Worm (Caenorhabditis elegans) whole organism, L2 larva: Measurements from ENCODE around the gene acs-17.

Experiments
- R02D3.7 ChIP-seq: fragments of 150-350 bp; optimal IDR thresholded peaks from 2 replicates; lab custom pipeline; 2014; ENCODE audit warnings: missing biosample characterization, missing genetic modification characterization
- ZK546.5 ChIP-seq: sonication (generic microtip); optimal IDR thresholded peaks from 2 replicates; lab custom pipeline; 2017; ENCODE audit warnings: missing biosample characterization, missing genetic modification characterization
- alr-1 ChIP-seq: fragments of 150-350 bp; optimal IDR thresholded peaks from 2 replicates; lab custom pipeline; 2014; ENCODE audit warnings: missing biosample characterization, missing genetic modification characterization
- aly-2 ChIP-seq: fragments of 150-350 bp; optimal IDR thresholded peaks from 2 replicates; lab custom pipeline; 2014; ENCODE audit warnings: missing biosample characterization, missing genetic modification characterization
- ama-1 ChIP-seq: fragments of 150-350 bp; optimal IDR thresholded peaks from 2 replicates; lab custom pipeline; 2018; ENCODE audit warnings: inconsistent platforms
- blmp-1 ChIP-seq: sonication (generic microtip); optimal IDR thresholded peaks from 2 replicates; lab custom pipeline; 2017; ENCODE audit warnings: missing genetic modification characterization, mild to moderate bottlenecking, missing compliant biosample characterization, antibody characterized with exemption, moderate library complexity; ENCODE audit not compliant: insufficient read depth
- ceh-16 ChIP-seq: fragments of 150-350 bp; optimal IDR thresholded peaks from 2 replicates; lab custom pipeline; 2014; ENCODE audit warnings: missing biosample characterization, missing genetic modification characterization
- ceh-82 ChIP-seq: fragments of 150-350 bp; optimal IDR thresholded peaks from 2 replicates; lab custom pipeline; 2014; ENCODE audit warnings: missing biosample characterization, missing genetic modification characterization
- crh-2 ChIP-seq: sonication (generic microtip); optimal IDR thresholded peaks from 2 replicates; lab custom pipeline; 2017; ENCODE audit warnings: missing biosample characterization, missing genetic modification characterization
- dmd-4 ChIP-seq: sonication (generic microtip); optimal IDR thresholded peaks from 2 replicates; lab custom pipeline; 2017; ENCODE audit warnings: missing biosample characterization, missing genetic modification characterization
- egl-27 ChIP-seq: sonication (generic microtip); optimal IDR thresholded peaks from 3 replicates; lab custom pipeline; 2017; ENCODE audit warnings: missing biosample characterization, missing genetic modification reagents, missing genetic modification characterization
- elt-1 ChIP-seq: fragments of 150-350 bp; optimal IDR thresholded peaks from 2 replicates; lab custom pipeline; 2014; ENCODE audit warnings: missing biosample characterization, missing genetic modification characterization
- elt-3 ChIP-seq: sonication (generic microtip); optimal IDR thresholded peaks from 2 replicates; lab custom pipeline; 2017; ENCODE audit warnings: missing biosample characterization, missing genetic modification characterization
- fos-1 ChIP-seq: fragments of 150-350 bp; optimal IDR thresholded peaks from 2 replicates; lab custom pipeline; 2014; ENCODE audit warnings: missing biosample characterization, missing genetic modification characterization
- lin-11 ChIP-seq: fragments of 150-350 bp; sonication (generic microtip); optimal IDR thresholded peaks from 2 replicates; lab custom pipeline; 2014; ENCODE audit warnings: missing biosample characterization, missing genetic modification characterization, inconsistent platforms, mixed read lengths
- lin-39 ChIP-seq: fragments of 150-350 bp; optimal IDR thresholded peaks from 2 replicates; lab custom pipeline; 2014; ENCODE audit warnings: missing biosample characterization, missing genetic modification reagents, missing genetic modification characterization
- lsy-2 ChIP-seq, 2 experiments: fragments of 150-350 bp in 1 of 2; sonication (generic microtip) in 1 of 2; optimal IDR thresholded peaks; 2 replicates each; lab custom pipeline; 2014 to 2017; ENCODE audit warnings: missing biosample characterization in 2 of 2, missing genetic modification characterization in 2 of 2
- mab-5 ChIP-seq: fragments of 150-350 bp; optimal IDR thresholded peaks from 2 replicates; lab custom pipeline; 2014; ENCODE audit warnings: missing biosample characterization, missing genetic modification characterization
- mdl-1 ChIP-seq, 2 experiments: fragments of 150-350 bp in 1 of 2; sonication (generic microtip) in 1 of 2; optimal IDR thresholded peaks; 2 replicates each; lab custom pipeline; 2017; ENCODE audit warnings: missing biosample characterization in 2 of 2, missing genetic modification characterization in 2 of 2
- nhr-10 ChIP-seq: sonication (generic microtip); optimal IDR thresholded peaks from 2 replicates; lab custom pipeline; 2017; ENCODE audit warnings: missing biosample characterization, missing genetic modification characterization
- nhr-12 ChIP-seq: fragments of 150-350 bp; optimal IDR thresholded peaks from 2 replicates; lab custom pipeline; 2014; ENCODE audit warnings: missing biosample characterization, missing genetic modification characterization
- nhr-129 ChIP-seq: fragments of 150-350 bp; optimal IDR thresholded peaks from 2 replicates; lab custom pipeline; 2014; ENCODE audit warnings: missing biosample characterization, missing genetic modification characterization
- nhr-21 ChIP-seq: fragments of 150-350 bp; optimal IDR thresholded peaks from 2 replicates; lab custom pipeline; 2014; ENCODE audit warnings: missing biosample characterization, missing genetic modification characterization
- nhr-25 ChIP-seq: fragments of 150-350 bp; sonication (generic microtip); optimal IDR thresholded peaks from 3 replicates; lab custom pipeline; 2014; ENCODE audit warnings: missing biosample characterization, missing genetic modification characterization
- nhr-6 ChIP-seq: fragments of 150-350 bp; optimal IDR thresholded peaks from 2 replicates; lab custom pipeline; 2014; ENCODE audit warnings: missing biosample characterization, missing genetic modification characterization
- nhr-77 ChIP-seq: fragments of 150-350 bp; optimal IDR thresholded peaks from 2 replicates; lab custom pipeline; 2014; ENCODE audit warnings: missing biosample characterization, missing genetic modification characterization
- peb-1 ChIP-seq: fragments of 150-350 bp; optimal IDR thresholded peaks from 2 replicates; lab custom pipeline; 2014; ENCODE audit warnings: missing biosample characterization, missing genetic modification characterization
- skn-1 ChIP-seq: sonication (generic microtip); optimal IDR thresholded peaks from 2 replicates; lab custom pipeline; 2017; ENCODE audit warnings: missing biosample characterization, missing genetic modification characterization
- sma-9 ChIP-seq, 2 experiments: fragments of 150-350 bp in 1 of 2; sonication (generic microtip) in 1 of 2; optimal IDR thresholded peaks; 2 replicates each; lab custom pipeline; 2014 to 2016; ENCODE audit warnings: missing genetic modification characterization in 2 of 2, mild to moderate bottlenecking in 1 of 2, missing biosample characterization in 1 of 2, missing compliant biosample characterization in 1 of 2, missing genetic modification reagents in 1 of 2, moderate library complexity in 1 of 2
- snpc-4 ChIP-seq: fragments of 150-350 bp; optimal IDR thresholded peaks from 2 replicates; lab custom pipeline; 2014; ENCODE audit warnings: missing biosample characterization, missing genetic modification characterization
- unc-62 ChIP-seq: fragments of 150-350 bp; optimal IDR thresholded peaks from 2 replicates; lab custom pipeline; 2014; ENCODE audit warnings: missing biosample characterization, missing genetic modification reagents, missing genetic modification characterization
- ztf-11 ChIP-seq: sonication (generic microtip); optimal IDR thresholded peaks from 2 replicates; lab custom pipeline; 2017; ENCODE audit warnings: missing biosample characterization, missing genetic modification characterization

Gene acs-17

DNA sequence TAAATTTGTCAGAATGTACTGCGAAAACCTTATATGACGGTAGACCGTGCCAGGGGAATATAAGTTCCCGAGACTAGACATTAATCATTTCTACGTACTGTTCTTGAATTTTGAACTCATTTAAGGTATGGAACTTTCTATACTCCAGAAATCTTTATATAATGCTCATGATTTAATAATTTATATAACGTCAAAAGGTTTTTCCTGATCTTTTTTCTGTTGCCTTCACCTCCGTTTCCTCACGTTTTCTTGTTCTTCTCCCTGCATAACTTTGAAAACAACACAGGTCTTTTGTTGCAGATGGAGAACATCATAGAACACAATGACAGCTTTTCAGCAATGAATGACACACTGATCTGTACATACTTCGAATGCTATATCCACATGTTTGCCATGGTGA is 13.5 kb downstream of the acs-17 start, which contains the start of gene egl-6:
TSS of gene egl-6 (plus strand) at position 301 of the 400 bp plus-strand sequence.
- TF ChIP-seq aly-2 (tag; lab: Kevin White, UChicago) (no peak), nhr-10 (no peak), skn-1 (no peak), ceh-82 (tag; lab: Kevin White, UChicago) (no peak), ceh-16 (tag; lab: Kevin White, UChicago) (no peak), ama-1 (no peak), lin-39 (tag; lab: Kevin White, UChicago) (no peak), ztf-11 (tag; lab: Kevin White, UChicago) (no peak), snpc-4 (tag; lab: Kevin White, UChicago) (no peak), sma-9 (GFP tag; optimal IDR thresholded peaks at IDR 0.05; lab: Kevin White, UChicago) (no peak), sma-9 (tag; optimal IDR thresholded peaks at IDR 0.05; lab: Kevin White, UChicago) (no peak)

DNA sequence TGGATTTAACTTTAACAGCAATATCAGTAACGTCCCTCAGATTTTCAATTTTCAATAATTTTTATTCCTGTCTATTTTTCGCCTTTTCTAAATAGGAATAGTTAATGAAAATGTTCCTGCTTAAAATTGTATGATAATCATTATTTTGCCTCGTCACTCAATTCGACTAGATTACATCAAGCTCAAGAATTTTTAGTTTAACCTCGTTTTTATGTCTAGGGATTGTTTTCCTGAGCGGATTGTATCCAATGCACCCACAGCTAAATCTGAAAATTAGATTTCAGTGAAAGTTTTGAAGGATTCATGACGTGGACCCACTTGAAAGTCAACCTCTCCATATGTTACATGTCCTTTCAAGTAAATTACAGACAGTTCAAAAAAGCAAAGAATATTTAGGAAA is 20.6 kb downstream of the acs-17 start:
- TF ChIP-seq sma-9 (GFP tag; optimal IDR thresholded peaks at IDR 0.05; lab: Kevin White, UChicago) = no peak
- TF ChIP-seq sma-9 (tag; optimal IDR thresholded peaks at IDR 0.05; lab: Kevin White, UChicago) = no peak
- TF ChIP-seq crh-2 (tag; lab: Kevin White, UChicago) = no peak
- TF ChIP-seq ceh-82 (tag; lab: Kevin White, UChicago) = no peak
- TF ChIP-seq mab-5 (tag; lab: Kevin White, UChicago) = no peak

DNA sequence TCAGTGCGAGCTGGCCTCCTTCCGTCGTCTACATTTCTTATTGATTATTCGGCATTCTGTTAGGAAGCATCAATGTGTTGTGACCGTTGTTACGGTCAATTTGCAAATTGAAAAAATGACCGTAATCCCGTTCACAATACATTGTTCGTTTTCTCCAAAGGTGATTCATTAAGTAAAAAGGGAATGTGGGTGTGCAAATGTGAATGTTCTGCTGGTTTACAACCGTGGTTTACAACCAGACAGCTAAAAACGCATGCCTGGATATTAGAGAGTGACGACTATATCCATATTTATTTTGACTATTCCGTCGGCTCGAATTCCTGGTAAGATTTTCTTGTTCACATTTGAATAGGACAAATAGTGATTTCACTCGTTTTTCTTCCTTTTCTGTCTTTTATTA is 25.2 kb downstream of the acs-17 start, which contains the start of gene capa-1:
TSS of gene capa-1 (plus strand) at position 301 of the 400 bp plus-strand sequence.
- TF ChIP-seq fos-1 (tag; lab: Kevin White, UChicago) = no peak
- TF ChIP-seq snpc-4 (tag; lab: Kevin White, UChicago) = no peak
- no peak for TF ChIP-seq ZK546.5
- TF ChIP-seq crh-2 (tag; lab: Kevin White, UChicago) = no peak
- no peak for TF ChIP-seq nhr-25 (tag; lab: Kevin White, UChicago)
- no peak for TF ChIP-seq elt-1 (tag; lab: Kevin White, UChicago)
- no peak for TF ChIP-seq ceh-82 (tag; lab: Kevin White, UChicago)
- no peak for TF ChIP-seq peb-1 (tag; lab: Kevin White, UChicago)
- no peak for TF ChIP-seq nhr-77 (tag; lab: Kevin White, UChicago)
- TF ChIP-seq egl-27 (tag; lab: Kevin White, UChicago) = no peak
- TF ChIP-seq R02D3.7 = no peak
- TF ChIP-seq nhr-6 (tag; lab: Kevin White, UChicago) = no peak
- TF ChIP-seq sma-9 (GFP tag; optimal IDR thresholded peaks at IDR 0.05; lab: Kevin White, UChicago) = no peak
- no peak for TF ChIP-seq sma-9 (tag; optimal IDR thresholded peaks at IDR 0.05; lab: Kevin White, UChicago)
- TF ChIP-seq lsy-2 (tag; optimal IDR thresholded peaks at IDR 0.05; lab: Kevin White, UChicago) = no peak

DNA sequence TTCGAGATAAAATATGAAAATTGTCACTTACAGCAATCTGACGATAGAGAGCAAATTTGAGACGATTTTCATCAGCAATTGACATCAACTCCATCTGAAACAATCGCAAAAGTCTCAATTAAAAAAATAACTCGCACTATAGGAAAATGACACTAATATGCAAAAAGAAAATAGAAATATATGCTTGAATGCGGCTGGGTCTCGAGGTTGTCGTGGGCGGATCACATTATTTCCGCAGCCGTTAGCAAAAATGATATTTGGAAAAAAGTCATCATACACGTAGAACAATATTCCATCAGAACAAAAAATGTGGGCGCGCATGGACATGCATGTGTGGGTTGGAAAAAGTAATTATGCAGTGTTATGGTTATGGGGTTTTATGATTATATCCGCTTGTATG is 27.0 kb downstream of the acs-17 start, which contains the start of gene Y23B4A.1:
TSS of gene Y23B4A.1 (minus strand) at position 101 of the 400 bp plus-strand sequence.
- TF ChIP-seq crh-2 (tag; lab: Kevin White, UChicago) = no peak
- TF ChIP-seq dmd-4 (tag; lab: Kevin White, UChicago) = no peak
- TF ChIP-seq blmp-1 (tag; lab: Kevin White, UChicago) = no peak
- no peak for TF ChIP-seq alr-1 (tag; lab: Kevin White, UChicago)
- TF ChIP-seq elt-3 (tag; lab: Kevin White, UChicago) = no peak
- no peak for TF ChIP-seq lsy-2 (tag; optimal IDR thresholded peaks at IDR 0.05; lab: Kevin White, UChicago)
- TF ChIP-seq nhr-129 (tag; lab: Kevin White, UChicago) = no peak
- no peak for TF ChIP-seq sma-9 (GFP tag; optimal IDR thresholded peaks at IDR 0.05; lab: Kevin White, UChicago)
- TF ChIP-seq sma-9 (tag; optimal IDR thresholded peaks at IDR 0.05; lab: Kevin White, UChicago) = no peak
- TF ChIP-seq lin-11 = no peak
- TF ChIP-seq nhr-12 = no peak
- TF ChIP-seq ZK546.5 = no peak

DNA sequence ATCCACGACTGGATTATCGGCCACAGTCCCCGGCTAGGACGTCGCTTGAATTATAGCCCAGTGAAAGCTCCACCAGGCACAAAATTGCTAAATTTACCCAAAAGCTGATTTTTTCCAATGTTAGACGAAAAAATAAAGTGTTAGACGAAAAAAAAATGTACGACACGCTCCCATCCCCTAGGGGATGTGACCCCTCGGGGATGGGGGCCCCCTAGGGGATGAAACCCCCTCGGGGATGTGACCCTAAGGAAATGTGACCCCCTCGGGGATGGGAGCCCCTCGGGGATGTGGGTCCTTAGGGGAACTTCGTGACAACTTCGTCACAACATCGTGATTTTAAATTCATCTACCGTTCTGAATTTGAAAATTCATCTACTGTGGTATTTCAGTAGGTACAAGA is 38.5 kb downstream of the acs-17 start:
- TF ChIP-seq fos-1 (tag; lab: Kevin White, UChicago) = no peak
- TF ChIP-seq unc-62 (GFP tag; lab: Kevin White, UChicago) = no peak
- no peak for TF ChIP-seq nhr-21 (tag; lab: Kevin White, UChicago)
- TF ChIP-seq mdl-1 (tag; optimal IDR thresholded peaks at IDR 0.05; lab: Kevin White, UChicago) = no peak
- no peak for TF ChIP-seq ceh-82 (tag; lab: Kevin White, UChicago)
